Fruit fly (Drosophila melanogaster) whole organism, larva: ENCODE results near the gene CG10353.

Source experiments
- noc ChIP-seq: fragments of 200-800 bp; sonication (Bioruptor generic); optimal IDR thresholded peaks from 3 replicates; lab custom pipeline; 2019; ENCODE audit warnings: missing biosample characterization, mild to moderate bottlenecking, missing genetic modification characterization, moderate library complexity

Gene CG10353

DNA sequence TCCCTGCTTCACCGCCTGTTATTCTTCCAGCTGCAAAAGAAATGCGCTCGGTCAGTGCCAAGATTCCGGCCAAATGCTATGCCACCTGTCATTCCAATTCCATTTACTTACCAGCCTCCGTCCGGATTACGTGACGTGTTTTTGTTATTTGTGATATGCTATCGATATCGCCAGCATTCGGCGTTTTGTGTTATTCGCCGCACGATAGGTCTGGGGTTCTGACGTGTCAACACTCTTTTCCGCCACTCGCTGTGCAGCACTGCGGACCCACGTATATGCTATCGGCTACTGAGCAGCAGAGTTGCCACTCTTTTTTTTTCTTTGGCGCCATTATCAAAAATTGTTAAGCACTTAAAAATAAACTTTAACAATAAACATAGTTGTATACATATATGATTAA is 34.7 kb downstream of the CG10353 start, which contains the start of gene p24-1:
Gene p24-1, minus strand, starts transcription at position 221 of the 400 bp plus-strand sequence.
- peak; percentile 31 for TF ChIP-seq noc (tag; lab: Kevin White, UChicago)

DNA sequence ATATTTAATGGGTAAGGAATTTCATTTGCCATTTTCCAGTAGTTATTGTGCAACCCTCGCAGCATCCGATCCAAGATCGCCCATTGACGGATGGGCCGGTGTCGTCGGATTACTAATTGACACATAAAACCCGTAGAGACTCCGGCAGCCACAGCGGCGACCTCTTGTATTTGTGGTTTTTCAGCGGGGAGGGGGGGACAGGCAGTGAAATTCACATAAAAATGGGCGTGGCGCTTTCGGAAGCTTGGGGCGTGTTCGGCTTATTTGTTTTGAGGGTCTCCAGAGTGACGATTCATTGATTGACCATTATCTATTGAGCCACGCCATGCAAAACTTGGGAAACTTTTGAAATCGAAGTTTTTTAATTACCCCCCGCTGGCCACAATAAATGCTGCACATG is 37.7 kb downstream of the CG10353 start:
- no peak for TF ChIP-seq noc (tag; lab: Kevin White, UChicago)

DNA sequence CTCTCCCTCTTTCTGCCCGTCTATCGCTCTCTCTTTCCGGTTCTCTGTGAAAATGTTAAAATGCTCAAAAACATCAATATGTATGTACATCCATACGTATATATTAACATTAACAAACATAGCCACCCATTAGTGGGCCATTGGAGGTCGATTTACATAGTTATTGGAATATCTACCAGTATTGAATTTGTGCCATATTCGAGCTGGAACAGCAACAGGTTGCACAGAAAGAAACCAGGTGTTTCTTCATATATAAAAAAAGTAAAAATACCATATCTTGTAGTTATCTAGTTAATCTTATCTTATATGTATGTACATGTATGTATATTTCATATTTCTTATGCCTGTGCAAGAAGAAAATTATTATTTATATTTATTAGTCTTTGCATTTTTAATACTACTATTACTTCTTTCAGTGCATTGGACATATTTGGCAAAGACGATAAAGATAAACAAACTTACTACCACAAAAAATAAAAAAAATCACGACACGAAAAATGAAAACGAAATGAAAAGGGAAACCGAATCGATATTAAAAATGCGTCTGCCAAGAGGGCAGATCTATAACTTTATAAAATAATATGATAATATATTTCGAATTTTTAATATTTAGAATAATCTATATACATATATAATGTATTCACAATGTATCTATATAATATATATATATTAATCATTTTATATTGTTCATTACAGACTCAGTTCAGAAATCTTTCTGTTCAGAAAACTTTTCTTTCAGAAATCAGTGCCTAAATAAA is 38.3 kb downstream of the CG10353 start:
- TF ChIP-seq noc (tag; lab: Kevin White, UChicago): peak; percentile 35

DNA sequence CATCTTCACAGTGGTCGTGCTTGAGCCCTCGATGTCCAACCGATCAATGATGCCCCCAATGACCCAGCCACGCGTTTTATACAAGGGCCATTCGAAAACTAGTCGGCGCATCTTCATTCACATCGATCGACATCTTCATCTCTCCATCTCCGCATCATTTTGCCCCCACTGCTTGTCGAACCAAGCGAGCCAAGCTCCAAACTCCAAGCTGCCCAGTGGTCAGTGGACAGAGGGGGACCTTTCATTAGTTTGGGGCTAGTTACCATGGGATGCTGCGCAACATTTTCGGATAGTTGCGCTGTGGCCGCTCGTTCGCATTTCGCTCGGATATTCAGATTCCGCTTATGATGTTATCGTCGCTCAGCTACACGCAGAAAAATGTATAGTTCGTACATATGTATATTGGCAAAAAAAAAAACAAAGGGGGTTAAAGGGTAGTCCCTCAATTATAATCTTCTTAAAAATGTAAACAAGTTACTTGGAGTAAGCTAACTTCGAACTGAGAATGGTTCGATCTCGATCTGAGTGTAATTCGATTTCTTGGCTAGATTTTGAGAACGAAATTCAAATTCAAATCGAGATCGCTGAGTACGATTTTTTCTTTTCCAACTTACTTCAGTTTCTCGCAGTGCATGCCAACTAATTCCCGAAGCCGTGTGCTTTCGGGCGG is 40.8 kb downstream of the CG10353 start, which contains the start of gene CG15740:
Gene CG15740, minus strand, starts transcription at position 51 of the 670 bp plus-strand sequence.
- TF ChIP-seq noc (tag; lab: Kevin White, UChicago): no peak

DNA sequence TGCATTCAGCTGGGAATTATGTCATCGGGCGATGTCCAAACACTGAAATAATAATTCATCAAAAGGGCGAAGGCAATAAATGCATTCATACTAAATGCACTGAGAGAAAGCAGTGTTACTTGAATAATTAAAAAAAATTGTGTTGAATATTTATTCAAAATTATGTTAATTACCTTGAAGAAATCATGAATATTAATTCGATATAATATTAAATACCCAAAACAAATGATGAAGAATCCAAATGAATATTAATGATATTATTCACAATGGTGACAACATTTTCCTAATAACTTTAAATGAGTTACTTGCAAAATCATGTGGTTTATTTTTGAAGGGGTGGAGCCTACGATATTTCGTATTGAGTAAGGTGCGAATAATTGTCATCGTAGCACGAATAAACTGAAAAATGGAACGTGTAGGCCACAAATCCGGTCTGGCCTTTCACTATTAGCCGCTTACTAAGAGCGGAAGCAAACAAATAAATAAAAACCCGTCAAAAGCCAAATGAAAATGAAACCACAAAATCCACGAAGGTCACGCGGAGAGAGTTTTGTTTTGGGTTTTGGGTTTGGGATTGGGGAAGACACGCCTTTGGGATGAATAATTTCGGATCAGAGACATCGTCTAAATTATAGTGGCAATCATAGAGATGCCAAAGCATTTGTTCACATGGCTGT is 45.1 kb downstream of the CG10353 start:
- no peak for TF ChIP-seq noc (tag; lab: Kevin White, UChicago)

DNA sequence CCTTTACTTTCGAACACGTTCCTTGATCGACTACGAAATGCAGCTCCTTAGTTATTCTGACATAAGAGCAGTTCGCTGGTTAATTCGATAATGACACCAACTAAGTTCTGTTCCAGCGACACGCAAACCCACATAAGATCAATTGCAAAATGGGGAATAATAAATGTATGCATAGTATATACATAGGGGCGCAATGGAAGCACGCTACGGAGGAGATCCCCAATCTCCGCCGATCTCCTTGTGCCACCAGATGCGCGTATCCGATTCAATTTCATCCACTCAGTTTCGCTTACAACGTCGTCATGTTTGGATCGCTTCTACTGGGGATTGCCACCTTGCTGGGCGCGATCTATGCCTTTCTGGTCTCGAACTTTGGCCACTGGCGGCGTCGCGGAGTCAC is 47.7 kb downstream of the CG10353 start, which contains the start of gene Cyp28c1:
Gene Cyp28c1, plus strand, starts transcription at position 301 of the 400 bp plus-strand sequence.
- TF ChIP-seq noc (tag; lab: Kevin White, UChicago): no peak

DNA sequence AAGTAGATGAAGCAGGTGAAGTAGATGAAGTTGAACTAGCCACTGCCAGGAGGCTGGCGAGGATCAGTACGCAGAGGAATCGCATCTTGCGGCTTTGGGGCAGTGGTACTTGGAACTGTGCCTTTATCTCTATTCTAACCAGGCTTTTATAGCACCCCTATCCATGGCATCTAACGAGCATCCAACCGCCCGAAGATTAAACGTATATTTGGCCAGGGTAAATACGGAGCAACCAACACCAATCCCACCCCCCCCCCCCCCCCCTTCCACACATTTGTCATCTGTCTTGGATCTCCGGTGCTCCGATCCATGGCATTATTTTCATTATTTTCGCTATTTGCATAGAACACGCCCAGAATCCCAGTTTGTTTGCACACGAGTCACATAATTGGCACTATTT is 49.0 kb downstream of the CG10353 start, which contains the start of gene CG15741:
Gene CG15741, minus strand, starts transcription at position 101 of the 400 bp plus-strand sequence.
- TF ChIP-seq noc (tag; lab: Kevin White, UChicago): no peak

DNA sequence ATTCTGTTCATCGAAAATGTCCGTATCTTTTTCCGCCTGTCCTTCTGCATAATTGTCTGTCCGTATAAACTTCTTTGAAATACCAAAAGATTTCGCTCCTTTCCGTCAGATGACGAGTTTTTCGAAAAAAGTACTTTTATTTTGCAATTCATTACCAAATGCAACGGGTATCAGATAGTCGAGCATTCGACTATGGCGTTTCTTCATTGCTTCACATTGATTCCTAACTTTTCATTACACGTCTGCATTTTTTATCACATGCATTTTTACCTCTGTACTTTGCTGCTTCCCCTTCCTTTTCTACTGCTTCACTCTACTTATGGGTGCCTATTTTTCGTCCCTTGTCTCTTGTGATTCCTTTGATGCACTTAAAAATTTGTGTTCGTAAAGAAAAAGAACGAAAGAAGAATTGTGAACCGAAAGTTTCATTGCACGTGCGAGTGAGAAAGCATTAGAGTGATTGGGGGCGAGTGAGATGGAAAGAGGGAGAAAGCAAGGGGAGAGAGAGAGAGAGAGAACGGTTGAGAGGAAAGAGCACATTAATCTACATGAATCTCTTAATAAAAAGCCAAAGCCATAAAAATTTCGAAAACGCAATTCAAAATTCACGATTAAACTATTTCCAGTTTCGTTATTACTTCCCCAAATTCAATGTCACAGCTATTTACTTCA is 58.5 kb downstream of the CG10353 start:
- TF ChIP-seq noc (tag; lab: Kevin White, UChicago): no peak
